Fruit fly (Drosophila melanogaster): Measurements from ENCODE around the gene CG15201.

DNA sequence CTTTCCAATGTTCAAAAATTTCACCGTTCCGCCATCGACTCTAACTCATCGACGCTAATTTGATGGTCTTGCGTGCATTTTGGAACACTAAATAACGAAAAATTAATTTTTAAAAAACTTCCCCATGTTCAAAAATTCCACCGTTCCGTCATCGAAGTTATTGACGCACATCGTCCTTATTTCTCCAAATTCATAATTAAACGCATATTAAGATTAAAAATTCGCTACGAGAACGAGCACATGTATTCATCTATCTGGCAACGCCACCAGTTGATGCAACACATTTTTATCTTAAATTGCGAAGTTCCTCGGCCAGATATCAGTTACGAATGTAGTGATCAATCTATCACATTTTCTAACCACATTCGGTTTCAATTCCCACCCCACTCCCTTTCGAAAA, 5.3 kb downstream of the CG15201 start, which contains the start of gene Lint-1:
- TF ChIP-seq CTCF (optimal IDR thresholded peaks at IDR 0.05): no peak
- TF ChIP-seq CG8478 (optimal IDR thresholded peaks at IDR 0.05): no peak
